Fruit fly (Drosophila melanogaster) whole organism, embryonic: Measurements from ENCODE around the gene CG13898.
A peak's percentile ranks its signal among the peaks of the same experiment; 100 is the strongest.

ENCODE experiments used
- ATbp ChIP-seq: fragments of 200-800 bp; sonication (Bioruptor generic); optimal IDR thresholded peaks from 2 replicates; lab custom pipeline; 2017; ENCODE audit warnings: missing biosample characterization, mild to moderate bottlenecking, missing genetic modification characterization, missing genetic modification reagents
- Abd-B ChIP-seq: fragments of 200-800 bp; sonication (Bioruptor generic); optimal IDR thresholded peaks from 2 replicates; lab custom pipeline; 2018; ENCODE audit warnings: missing biosample characterization, mild to moderate bottlenecking, missing genetic modification characterization, moderate library complexity
- CG10543 ChIP-seq: fragments of 200-800 bp; sonication (Bioruptor generic); optimal IDR thresholded peaks from 3 replicates; lab custom pipeline; 2017; ENCODE audit warnings: missing biosample characterization, mild to moderate bottlenecking, missing genetic modification characterization, moderate library complexity
- CG11560 ChIP-seq: fragments of 200-800 bp; sonication (Bioruptor generic); IDR thresholded peaks from 3 replicates; pipeline ENCODE4 v1.3.6; 2022; ENCODE audit warnings: missing biosample characterization, missing genetic modification characterization
- CG12155 ChIP-seq: fragments of 200-800 bp; sonication (Bioruptor generic); optimal IDR thresholded peaks from 3 replicates; lab custom pipeline; 2016; ENCODE audit warnings: missing biosample characterization, missing genetic modification characterization
- CG1233 ChIP-seq: fragments of 200-800 bp; sonication (Bioruptor generic); optimal IDR thresholded peaks from 4 replicates; lab custom pipeline; 2018; ENCODE audit warnings: missing biosample characterization, mild to moderate bottlenecking, missing genetic modification characterization
- CG14050 ChIP-seq: fragments of 200-800 bp; sonication (Bioruptor generic); IDR thresholded peaks from 3 replicates; pipeline ENCODE4 v1.3.6; 2022; ENCODE audit warnings: missing biosample characterization, missing genetic modification characterization
- CG14441 ChIP-seq: fragments of 200-800 bp; sonication (Bioruptor generic); IDR thresholded peaks from 2 replicates; pipeline ENCODE4 v1.3.6; 2022; ENCODE audit warnings: missing biosample characterization, missing genetic modification characterization
- CG18011 ChIP-seq: fragments of 200-800 bp; sonication (Bioruptor generic); optimal IDR thresholded peaks from 2 replicates; lab custom pipeline; 2017; ENCODE audit warnings: missing biosample characterization, missing genetic modification characterization, mild to moderate bottlenecking, moderate library complexity, missing genotype
- CG2120 ChIP-seq: fragments of 200-800 bp; sonication (Bioruptor generic); optimal IDR thresholded peaks from 3 replicates; lab custom pipeline; 2016; ENCODE audit warnings: missing biosample characterization, missing genetic modification characterization
- CG2712 ChIP-seq: fragments of 200-800 bp; optimal IDR thresholded peaks from 3 replicates; lab custom pipeline; 2019; ENCODE audit warnings: missing biosample characterization, mild to moderate bottlenecking, missing genetic modification characterization, moderate library complexity
- CG31441 ChIP-seq: fragments of 200-800 bp; sonication (Bioruptor generic); IDR thresholded peaks from 2 replicates; pipeline ENCODE4 v1.3.6; 2022; ENCODE audit warnings: missing biosample characterization, missing genetic modification characterization
- CG3407 ChIP-seq: fragments of 200-800 bp; sonication (Bioruptor generic); optimal IDR thresholded peaks from 2 replicates; lab custom pipeline; 2018; ENCODE audit warnings: missing biosample characterization, mild to moderate bottlenecking, missing genetic modification characterization
- CG3726 ChIP-seq: fragments of 200-800 bp; sonication (Bioruptor generic); IDR thresholded peaks from 3 replicates; pipeline ENCODE4, ENCODE4 v1.3.6; 2022; ENCODE audit warnings: missing biosample characterization, missing genetic modification characterization
- CG42726 ChIP-seq: fragments of 200-800 bp; sonication (Bioruptor generic); IDR thresholded peaks from 2 replicates; pipeline ENCODE4 v1.3.6; 2022; ENCODE audit warnings: missing biosample characterization, missing genetic modification characterization; ENCODE audit not compliant: partially characterized antibody
- CG43689 ChIP-seq: fragments of 200-800 bp; sonication (Bioruptor generic); IDR thresholded peaks from 2 replicates; pipeline ENCODE4 v1.3.6; 2022; ENCODE audit warnings: missing biosample characterization, missing genetic modification characterization
- CG4424 ChIP-seq: fragments of 200-800 bp; sonication (Bioruptor generic); optimal IDR thresholded peaks from 3 replicates; lab custom pipeline; 2016; ENCODE audit warnings: missing biosample characterization, missing genetic modification characterization
- CG7271 ChIP-seq: fragments of 200-800 bp; sonication (Bioruptor generic); optimal IDR thresholded peaks from 2 replicates; lab custom pipeline; 2018; ENCODE audit warnings: missing biosample characterization, mild to moderate bottlenecking, missing genetic modification characterization, moderate library complexity
- CG7839 ChIP-seq: fragments of 200-800 bp; sonication (Bioruptor generic); optimal IDR thresholded peaks from 3 replicates; lab custom pipeline; 2018; ENCODE audit warnings: missing biosample characterization, mild to moderate bottlenecking, missing genetic modification characterization, moderate library complexity
- CG8359 ChIP-seq: fragments of 200-800 bp; sonication (Bioruptor generic); optimal IDR thresholded peaks from 2 replicates; lab custom pipeline; 2017; ENCODE audit warnings: missing biosample characterization, mild to moderate bottlenecking, missing genetic modification characterization, borderline replicate concordance
- CG9437 ChIP-seq: fragments of 200-800 bp; sonication (Bioruptor generic); optimal IDR thresholded peaks from 2 replicates; lab custom pipeline; 2018; ENCODE audit warnings: missing biosample characterization, mild to moderate bottlenecking, missing genetic modification characterization
- CG9932 ChIP-seq: fragments of 200-800 bp; sonication (Bioruptor generic); IDR thresholded peaks from 2 replicates; pipeline ENCODE4 v1.3.6; 2022; ENCODE audit warnings: missing biosample characterization, missing genetic modification characterization
- D19A ChIP-seq: fragments of 200-800 bp; optimal IDR thresholded peaks from 3 replicates; lab custom pipeline; 2019; ENCODE audit warnings: missing biosample characterization, mild to moderate bottlenecking, missing genetic modification characterization, moderate library complexity
- Deaf1 ChIP-seq: fragments of 200-800 bp; optimal IDR thresholded peaks from 3 replicates; lab custom pipeline; 2019; ENCODE audit warnings: missing biosample characterization, mild to moderate bottlenecking, missing genetic modification characterization, moderate library complexity
- Dip3 ChIP-seq: fragments of 200-800 bp; sonication (Bioruptor generic); optimal IDR thresholded peaks from 3 replicates; lab custom pipeline; 2016; ENCODE audit warnings: missing biosample characterization, missing genetic modification characterization
- ERR ChIP-seq: fragments of 200-800 bp; sonication (Bioruptor generic); optimal IDR thresholded peaks from 2 replicates; lab custom pipeline; 2016; ENCODE audit warnings: missing biosample characterization, missing genetic modification characterization
- Fer2 ChIP-seq: fragments of 200-800 bp; sonication (Bioruptor generic); optimal IDR thresholded peaks from 2 replicates; lab custom pipeline; 2018; ENCODE audit warnings: missing biosample characterization, mild to moderate bottlenecking, missing genetic modification characterization, moderate library complexity
- NK7.1 ChIP-seq: fragments of 200-800 bp; sonication (Bioruptor generic); optimal IDR thresholded peaks from 3 replicates; lab custom pipeline; 2016; ENCODE audit warnings: missing biosample characterization, missing genetic modification characterization
- Ssrp ChIP-seq: fragments of 200-800 bp; sonication (Bioruptor generic); optimal IDR thresholded peaks from 2 replicates; lab custom pipeline; 2018; ENCODE audit warnings: missing biosample characterization, mild to moderate bottlenecking, missing genetic modification characterization, moderate library complexity
- Stat92E ChIP-seq, 3 experiments: fragments of >200 bp in 2 of 3; fragments of 200-800 bp in 1 of 3; sonication (Bioruptor generic) in 1 of 3; optimal IDR thresholded peaks; 2 replicates each; lab custom pipeline; 2017 to 2019; ENCODE audit warnings: missing biosample characterization in 3 of 3, missing genetic modification characterization in 3 of 3, mild to moderate bottlenecking in 1 of 3, moderate library complexity in 1 of 3
- TFAM ChIP-seq: fragments of 200-800 bp; sonication (Bioruptor generic); optimal IDR thresholded peaks from 2 replicates; lab custom pipeline; 2017; ENCODE audit warnings: missing biosample characterization, missing genetic modification characterization, inconsistent platforms
- ac ChIP-seq: fragments of 200-800 bp; sonication (Bioruptor generic); optimal IDR thresholded peaks from 3 replicates; lab custom pipeline; 2017; ENCODE audit warnings: missing biosample characterization, mild to moderate bottlenecking, missing genetic modification characterization
- amos ChIP-seq: fragments of 200-800 bp; sonication (Bioruptor generic); IDR thresholded peaks from 2 replicates; pipeline ENCODE4 v1.3.6; 2022; ENCODE audit warnings: missing biosample characterization, missing genetic modification characterization; ENCODE audit not compliant: partially characterized antibody
- az2 ChIP-seq: fragments of 200-800 bp; sonication (Bioruptor generic); optimal IDR thresholded peaks from 3 replicates; lab custom pipeline; 2016; ENCODE audit warnings: missing biosample characterization, missing genetic modification characterization
- corto ChIP-seq: fragments of 200-800 bp; sonication (Bioruptor generic); optimal IDR thresholded peaks from 2 replicates; lab custom pipeline; 2016; ENCODE audit warnings: missing biosample characterization, mild to moderate bottlenecking, missing genetic modification characterization, moderate library complexity
- croc ChIP-seq: fragments of 200-800 bp; sonication (Bioruptor generic); conservative IDR thresholded peaks from 3 replicates; pipeline ENCODE4 v1.3.6; 2022; ENCODE audit warnings: missing biosample characterization, missing genetic modification characterization
- cwo ChIP-seq: fragments of 200-800 bp; sonication (Bioruptor generic); optimal IDR thresholded peaks from 3 replicates; lab custom pipeline; 2017; ENCODE audit warnings: missing biosample characterization, missing genetic modification characterization, mild to moderate bottlenecking, moderate library complexity, missing genetic modification reagents
- dysf ChIP-seq: fragments of 200-800 bp; sonication (Bioruptor generic); IDR thresholded peaks from 3 replicates; pipeline ENCODE4 v1.3.6; 2022; ENCODE audit warnings: missing biosample characterization, missing genetic modification characterization
- ems ChIP-seq: fragments of 200-800 bp; sonication (Bioruptor generic); optimal IDR thresholded peaks from 3 replicates; lab custom pipeline; 2016; ENCODE audit warnings: missing biosample characterization, missing genetic modification characterization
- exex ChIP-seq: fragments of 200-800 bp; sonication (Bioruptor generic); optimal IDR thresholded peaks from 4 replicates; lab custom pipeline; 2018; ENCODE audit warnings: missing biosample characterization, mild to moderate bottlenecking, missing genetic modification characterization, moderate library complexity
- eyg ChIP-seq: fragments of 200-800 bp; sonication (Bioruptor generic); optimal IDR thresholded peaks from 3 replicates; lab custom pipeline; 2016; ENCODE audit warnings: missing biosample characterization, missing genetic modification characterization
- fru ChIP-seq: fragments of >200 bp; optimal IDR thresholded peaks from 2 replicates; lab custom pipeline; 2017
- gcm ChIP-seq: fragments of 200-800 bp; sonication (Bioruptor generic); optimal IDR thresholded peaks from 2 replicates; lab custom pipeline; 2019; ENCODE audit warnings: missing biosample characterization, mild to moderate bottlenecking, missing genetic modification characterization, moderate library complexity
- gcm2 ChIP-seq: fragments of 200-800 bp; sonication (Bioruptor generic); optimal IDR thresholded peaks from 2 replicates; lab custom pipeline; 2016; ENCODE audit warnings: missing biosample characterization, missing genetic modification characterization
- sna ChIP-seq: fragments of 200-800 bp; sonication (Bioruptor generic); IDR thresholded peaks from 2 replicates; pipeline ENCODE4 v1.3.6; 2022; ENCODE audit warnings: missing biosample characterization, missing genetic modification characterization; ENCODE audit not compliant: partially characterized antibody
- sob ChIP-seq: fragments of 200-800 bp; sonication (Bioruptor generic); IDR thresholded peaks from 2 replicates; pipeline ENCODE4 v1.3.6; 2022; ENCODE audit warnings: missing biosample characterization, missing genetic modification characterization
- sqz ChIP-seq: fragments of 200-800 bp; sonication (Bioruptor generic); optimal IDR thresholded peaks from 3 replicates; lab custom pipeline; 2018; ENCODE audit warnings: missing biosample characterization, mild to moderate bottlenecking, missing genetic modification characterization
- zfh2 ChIP-seq: fragments of 200-800 bp; sonication (Bioruptor generic); optimal IDR thresholded peaks from 2 replicates; lab custom pipeline; 2016; ENCODE audit warnings: missing biosample characterization, missing genetic modification characterization

The CG13898 gene

DNA sequence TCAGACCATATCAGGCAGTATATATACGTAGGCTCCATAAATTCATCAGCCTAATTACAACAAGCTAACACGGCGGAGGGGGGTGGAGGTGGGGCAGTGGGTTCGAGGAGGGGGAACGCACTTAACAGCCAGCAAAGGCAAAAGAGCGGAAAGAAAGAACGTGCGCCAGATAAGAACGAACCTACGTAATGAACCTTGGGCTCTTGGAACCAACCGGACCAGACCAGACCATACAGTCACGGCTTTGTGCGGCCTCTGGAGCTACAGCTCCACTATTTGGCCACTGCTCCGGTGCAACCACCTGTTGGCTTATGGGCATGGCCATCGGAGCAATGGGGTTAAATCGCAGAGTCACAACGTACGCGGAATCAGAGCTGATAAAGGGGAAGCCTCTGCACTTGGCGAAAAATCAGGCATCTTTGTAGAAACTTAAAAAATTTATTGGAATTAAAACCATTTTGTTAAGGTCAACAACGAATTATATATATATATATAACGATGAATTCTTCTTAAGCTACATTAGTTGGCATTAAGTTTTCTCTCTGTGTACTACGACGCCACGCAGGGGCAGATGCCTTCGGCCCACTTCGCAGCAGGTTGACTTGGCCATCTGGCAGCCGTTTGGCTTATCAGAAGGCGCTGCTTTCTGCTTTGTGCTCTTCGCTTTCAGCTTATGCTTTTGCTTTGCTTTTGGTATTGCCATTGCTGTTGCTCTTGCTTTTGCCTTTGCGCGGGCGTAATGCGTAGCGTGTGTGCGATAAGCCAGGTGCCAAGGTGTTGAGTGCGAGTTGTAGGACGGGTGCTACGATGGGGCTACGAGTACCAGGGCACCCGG lies 22.8 kb downstream of the CG13898 start (continued):
- TF ChIP-seq Ssrp (peak; percentile 92), ac (GFP tag; lab: Kevin White, UChicago) (no peak), Dip3 (peak; percentile 81), CG14050 (GFP tag; lab: Robert Waterston, UW) (peak; percentile 95), CG7271 (no peak), CG7839 (tag; lab: Kevin White, UChicago) (peak; percentile 94), fru (lab: Kevin White, UChicago) (no peak), CG3407 (peak; percentile 88), CG43689 (GFP tag; lab: Robert Waterston, UW) (peak; percentile 85), exex (peak; percentile 100), CG3726 (GFP tag; lab: Robert Waterston, UW) (peak; percentile 94), sob (peak; percentile 98), NK7.1 (GFP tag; lab: Kevin White, UChicago) (no peak), zfh2 (GFP tag; lab: Kevin White, UChicago) (peak; percentile 77), CG9437 (peak; percentile 84), ERR (GFP tag; lab: Kevin White, UChicago) (peak; percentile 57), D19A (tag; lab: Kevin White, UChicago) (peak; percentile 80), CG8359 (peak; percentile 58), TFAM (GFP tag; lab: Kevin White, UChicago) (peak; percentile 30), amos (GFP tag; lab: Robert Waterston, UW) (no peak; the same call in 1 of the 2 replicates), CG4424 (GFP tag; lab: Kevin White, UChicago) (peak; percentile 91), CG42726 (no peak), ATbp (GFP tag; lab: Kevin White, UChicago) (peak; percentile 92), CG9932 (GFP tag; lab: Robert Waterston, UW) (peak; percentile 95), gcm2 (GFP tag; lab: Kevin White, UChicago) (peak; percentile 89), CG2712 (tag; lab: Kevin White, UChicago) (peak; percentile 90), Deaf1 (peak; percentile 79), Abd-B (GFP tag; lab: Kevin White, UChicago) (peak; percentile 89), CG2120 (GFP tag; lab: Kevin White, UChicago) (peak; percentile 94), CG10543 (GFP tag; lab: Kevin White, UChicago) (peak; percentile 89), sqz (GFP tag; lab: Kevin White, UChicago) (peak; percentile 25), Fer2 (tag; lab: Kevin White, UChicago) (peak; percentile 72), CG12155 (peak; percentile 92), ems (GFP tag; lab: Kevin White, UChicago) (peak; percentile 36), corto (peak; percentile 96), eyg (no peak), CG11560 (peak; percentile 88), az2 (peak; percentile 92), cwo (GFP tag; lab: Kevin White, UChicago) (peak; percentile 97), CG31441 (peak; percentile 91), CG1233 (GFP tag; lab: Kevin White, UChicago) (peak; percentile 78), CG14441 (peak; percentile 97), croc (GFP tag; lab: Robert Waterston, UW) (peak; percentile 86), CG18011 (GFP tag; lab: Kevin White, UChicago) (peak; percentile 74), gcm (peak; percentile 91), dysf (peak; percentile 97), sna (GFP tag; lab: Robert Waterston, UW) (no peak), Stat92E (GFP tag; optimal IDR thresholded peaks at IDR 0.05; lab: Kevin White, UChicago) (peak in 1 of 3 experiments; percentile 61)
